Worm (Caenorhabditis elegans): Measurements from ENCODE around the gene K07H8.7.

DNA sequence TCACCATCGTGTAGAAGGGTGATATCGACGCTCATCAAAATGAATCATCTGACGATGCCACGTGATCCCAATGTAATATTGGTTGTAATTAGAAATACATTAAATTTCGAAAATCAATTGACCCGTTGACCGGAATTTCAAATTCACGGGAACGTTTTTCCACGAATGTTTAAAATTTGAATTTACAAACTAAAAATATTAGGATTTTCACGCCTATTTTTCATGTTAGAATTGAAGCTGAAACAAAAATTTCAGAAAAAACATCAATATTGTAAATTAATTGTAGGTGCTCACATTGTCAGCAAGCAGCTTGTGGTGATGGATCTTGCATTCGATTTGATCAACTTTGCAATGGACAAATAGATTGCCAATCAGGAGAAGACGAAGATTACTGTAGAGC lies 49.5 kb downstream of the K07H8.7 start, which contains the start of gene C07G1.6:
- TF ChIP-seq tbx-11 (GFP tag; IDR thresholded peaks at IDR 0.05) (no peak), ama-1 (optimal IDR thresholded peaks at IDR 0.05) (no peak)
